ENCODE assay signal across 1 worm cellular context in genomic region chrII:2335572-2335971, ce11.
TF ChIP-seq lines count a peak whose summit lies in the region.

F43C11.7 (plus strand) TSS chrII:2335897.

TF ChIP-seq in whole organism, L1 larva, 84 proteins besides CTCF, POLR2A, EP300 and RAD21 (continued from another document):
- TF ChIP-seq hlh-4 (tag; optimal IDR thresholded peaks at IDR 0.05; lab: Kevin White, UChicago): no peak
- TF ChIP-seq nhr-237 (tag; optimal IDR thresholded peaks at IDR 0.05; lab: Kevin White, UChicago): no peak
- TF ChIP-seq nhr-71 (tag; optimal IDR thresholded peaks at IDR 0.05; lab: Kevin White, UChicago): peak; percentile 9
- no peak for TF ChIP-seq sptf-1 (tag; optimal IDR thresholded peaks at IDR 0.05; lab: Kevin White, UChicago)
- TF ChIP-seq blmp-1 (tag; optimal IDR thresholded peaks at IDR 0.05; lab: Kevin White, UChicago): no peak
- no peak for TF ChIP-seq ceh-88 (GFP tag; IDR thresholded peaks at IDR 0.05; lab: Robert Waterston, UW)
- no peak for TF ChIP-seq ceh-63 (GFP tag; optimal IDR thresholded peaks at IDR 0.05; lab: Kevin White, UChicago)
- TF ChIP-seq mab-9 (GFP tag; IDR thresholded peaks at IDR 0.05; lab: Robert Waterston, UW): no peak
